Worm (Caenorhabditis elegans): ENCODE data around the gene C31G12.1.

ce11 chrV:18189181-18189580 is 9.4 kb downstream of the C31G12.1 start, which contains the start of gene clec-246:
- no peak for TF ChIP-seq pha-4 (tag; optimal IDR thresholded peaks at IDR 0.05)
- TF ChIP-seq ref-2 (tag; optimal IDR thresholded peaks at IDR 0.05): no peak
- TF ChIP-seq unc-3 (GFP tag; conservative IDR thresholded peaks at IDR 0.05): no peak
- TF ChIP-seq unc-3 (tag; optimal IDR thresholded peaks at IDR 0.05): no peak
- TF ChIP-seq K09A11.1 (tag; optimal IDR thresholded peaks at IDR 0.05; ENCODE audit: insufficient read depth): no peak
- TF ChIP-seq ceh-19 (GFP tag; optimal IDR thresholded peaks at IDR 0.05): no peak
- no peak for TF ChIP-seq pat-9 (tag; optimal IDR thresholded peaks at IDR 0.05)
- TF ChIP-seq unc-55 (GFP tag; optimal IDR thresholded peaks at IDR 0.05): no peak
- no peak for TF ChIP-seq ceh-22 (tag; optimal IDR thresholded peaks at IDR 0.05)
